Worm (Caenorhabditis elegans): ENCODE results near the gene C56E10.3.

- no peak for TF ChIP-seq lsy-2 (tag; optimal IDR thresholded peaks at IDR 0.05)
- no peak for TF ChIP-seq pha-4 (tag; optimal IDR thresholded peaks at IDR 0.05)
- no peak for TF ChIP-seq elt-3 (tag; optimal IDR thresholded peaks at IDR 0.05)
- TF ChIP-seq nhr-28 (tag; optimal IDR thresholded peaks at IDR 0.05) = no peak
- no peak for TF ChIP-seq nhr-12 (tag; optimal IDR thresholded peaks at IDR 0.05)
- TF ChIP-seq snpc-4 (tag; optimal IDR thresholded peaks at IDR 0.05) = no peak
- TF ChIP-seq ces-1 (GFP tag; optimal IDR thresholded peaks at IDR 0.05) = no peak
- no peak for TF ChIP-seq elt-1 (tag; optimal IDR thresholded peaks at IDR 0.05; ENCODE audit: borderline replicate concordance, insufficient read depth)
- TF ChIP-seq lin-13 (tag; optimal IDR thresholded peaks at IDR 0.05) = no peak
- no peak for TF ChIP-seq nhr-76 (tag; optimal IDR thresholded peaks at IDR 0.05)
- TF ChIP-seq sem-2 (GFP tag; optimal IDR thresholded peaks at IDR 0.05) = no peak
- TF ChIP-seq unc-39 (tag; optimal IDR thresholded peaks at IDR 0.05) = no peak
- TF ChIP-seq mep-1 (tag; optimal IDR thresholded peaks at IDR 0.05) = no peak
Observed at ce11 chrX:6642798-6643197, 2.7 kb upstream of the C56E10.3 start.

Data from whole organism, mixed stage, embryonic.